Fruit fly (Drosophila melanogaster) whole organism, wandering third instar larva: ENCODE results near the gene mei-9.
"Not testable (repeated sequence)": the region's sequence is repeated elsewhere in the genome, so short reads cannot be mapped to it uniquely, and the experiment has no call there.

Experiments used
- Abd-B ChIP-seq: fragments of >200 bp; optimal IDR thresholded peaks from 2 replicates; lab custom pipeline; 2017; ENCODE audit warnings: missing biosample characterization, missing genetic modification characterization
- CG32264 ChIP-seq: fragments of 200-800 bp; sonication (Bioruptor generic); optimal IDR thresholded peaks from 2 replicates; lab custom pipeline; 2016; ENCODE audit warnings: missing biosample characterization, missing genetic modification characterization
- CG9705 ChIP-seq: fragments of 200-800 bp; sonication (Bioruptor generic); optimal IDR thresholded peaks from 2 replicates; lab custom pipeline; 2018; ENCODE audit warnings: missing biosample characterization, mild to moderate bottlenecking, missing genetic modification characterization
- CrebA ChIP-seq: fragments of 200-800 bp; sonication (Bioruptor generic); optimal IDR thresholded peaks from 2 replicates; lab custom pipeline; 2016; ENCODE audit warnings: missing biosample characterization, mild to moderate bottlenecking, missing genetic modification characterization, borderline replicate concordance
- Dfd ChIP-seq: fragments of >200 bp; optimal IDR thresholded peaks from 2 replicates; lab custom pipeline; 2017; ENCODE audit warnings: missing biosample characterization, missing genetic modification characterization
- Dif ChIP-seq: fragments of 200-275, 200-300 bp; sonication (Bioruptor generic); optimal IDR thresholded peaks from 2 replicates; lab custom pipeline; 2018; ENCODE audit warnings: missing biosample characterization, missing genetic modification characterization; ENCODE audit not compliant: partially characterized antibody
- HLH106 ChIP-seq: fragments of 200-800 bp; optimal IDR thresholded peaks from 3 replicates; lab custom pipeline; 2019; ENCODE audit warnings: missing biosample characterization, mild to moderate bottlenecking, missing genetic modification characterization, moderate library complexity
- Hnf4 ChIP-seq: fragments of 200-800 bp; sonication (Bioruptor generic); optimal IDR thresholded peaks from 2 replicates; lab custom pipeline; 2016; ENCODE audit warnings: missing biosample characterization, mild to moderate bottlenecking, missing genetic modification characterization
- Hr78 ChIP-seq: fragments of >200 bp; optimal IDR thresholded peaks from 2 replicates; lab custom pipeline; 2017; ENCODE audit warnings: missing biosample characterization, missing genetic modification characterization
- Hr83 ChIP-seq: fragments of 200-300 bp; sonication (Bioruptor generic); optimal IDR thresholded peaks from 2 replicates; lab custom pipeline; 2016; ENCODE audit warnings: missing biosample characterization, mild to moderate bottlenecking, missing genetic modification characterization, moderate library complexity; ENCODE audit not compliant: poor library complexity, severe bottlenecking
- Jra ChIP-seq: sonication (Bioruptor generic); optimal IDR thresholded peaks from 2 replicates; lab custom pipeline; 2016; ENCODE audit warnings: missing biosample characterization, missing genetic modification characterization
- Mio ChIP-seq: sonication (Bioruptor generic); optimal IDR thresholded peaks from 2 replicates; lab custom pipeline; 2016; ENCODE audit warnings: missing biosample characterization, missing genetic modification characterization
- Myc ChIP-seq: fragments of >200 bp; optimal IDR thresholded peaks from 2 replicates; lab custom pipeline; 2017
- N ChIP-seq: fragments of >200 bp; optimal IDR thresholded peaks from 2 replicates; lab custom pipeline; 2018; ENCODE audit warnings: missing biosample characterization, missing external identifiers, missing genetic modification characterization
- Rel ChIP-seq, 2 experiments: fragments of 200-800 bp; sonication (Bioruptor generic) in 1 of 2; optimal IDR thresholded peaks; 2 replicates in 1 of 2; 3 replicates in 1 of 2; lab custom pipeline; 2016 to 2019; ENCODE audit warnings: mild to moderate bottlenecking in 2 of 2, missing biosample characterization in 2 of 2, missing genetic modification characterization in 2 of 2, moderate library complexity in 1 of 2
- Sp1 ChIP-seq: fragments of 200-800 bp; sonication (Bioruptor generic); optimal IDR thresholded peaks from 3 replicates; lab custom pipeline; 2019; ENCODE audit warnings: missing biosample characterization, mild to moderate bottlenecking, missing genetic modification characterization, moderate library complexity
- Vsx2 ChIP-seq: fragments of 200-300, 225-300 bp; sonication (Bioruptor generic); optimal IDR thresholded peaks from 2 replicates; lab custom pipeline; 2018; ENCODE audit warnings: missing biosample characterization, missing genetic modification characterization; ENCODE audit not compliant: partially characterized antibody
- brk ChIP-seq: fragments of 200-800 bp; sonication (Bioruptor generic); optimal IDR thresholded peaks from 2 replicates; lab custom pipeline; 2016; ENCODE audit warnings: missing biosample characterization, mild to moderate bottlenecking, missing genetic modification characterization
- dl ChIP-seq, 2 experiments: fragments of 175-275, 200-275 bp in 1 of 2; fragments of 200-275 bp in 1 of 2; sonication (Bioruptor generic); optimal IDR thresholded peaks; lab custom pipeline; 2018; ENCODE audit warnings: mild to moderate bottlenecking in 2 of 2, missing biosample characterization in 2 of 2, missing genetic modification characterization in 2 of 2, moderate library complexity in 2 of 2; ENCODE audit not compliant: partially characterized antibody in 2 of 2, insufficient read depth in 1 of 2
- dmrt93B ChIP-seq: fragments of 200-800 bp; sonication (Bioruptor generic); optimal IDR thresholded peaks from 2 replicates; lab custom pipeline; 2018; ENCODE audit warnings: missing biosample characterization, mild to moderate bottlenecking, missing genetic modification characterization
- dsf ChIP-seq: sonication (Bioruptor generic); optimal IDR thresholded peaks from 2 replicates; lab custom pipeline; 2016; ENCODE audit warnings: missing biosample characterization, missing genetic modification characterization, borderline replicate concordance
- ey ChIP-seq: fragments of 200-800 bp; sonication (Bioruptor generic); optimal IDR thresholded peaks from 2 replicates; lab custom pipeline; 2016; ENCODE audit warnings: missing biosample characterization, missing genetic modification characterization
- foxo ChIP-seq, 2 experiments: fragments of 200-800 bp; sonication (Bioruptor generic); optimal IDR thresholded peaks; 2 replicates in 1 of 2; 3 replicates in 1 of 2; lab custom pipeline; 2016 to 2017; ENCODE audit warnings: missing biosample characterization in 2 of 2, missing genetic modification characterization in 2 of 2
- fru ChIP-seq: fragments of 200-800 bp; sonication (Bioruptor generic); optimal IDR thresholded peaks from 3 replicates; lab custom pipeline; 2016; ENCODE audit warnings: missing biosample characterization, mild to moderate bottlenecking, missing genetic modification characterization
- h ChIP-seq: fragments of 200-800 bp; sonication (Bioruptor generic); optimal IDR thresholded peaks from 3 replicates; lab custom pipeline; 2016; ENCODE audit warnings: missing biosample characterization, mild to moderate bottlenecking, missing genetic modification characterization
- lola ChIP-seq: fragments of >200 bp; optimal IDR thresholded peaks from 2 replicates; lab custom pipeline; 2017; ENCODE audit warnings: missing biosample characterization, missing genetic modification characterization
- psq ChIP-seq: fragments of 200-800 bp; sonication (Bioruptor generic); optimal IDR thresholded peaks from 3 replicates; lab custom pipeline; 2017; ENCODE audit warnings: missing biosample characterization, mild to moderate bottlenecking, missing genetic modification characterization, moderate library complexity
- sage ChIP-seq: fragments of 200-800 bp; sonication (Bioruptor generic); optimal IDR thresholded peaks from 2 replicates; lab custom pipeline; 2016; ENCODE audit warnings: missing biosample characterization, mild to moderate bottlenecking, missing genetic modification characterization
- tai ChIP-seq: sonication (Bioruptor generic); optimal IDR thresholded peaks from 2 replicates; lab custom pipeline; 2016; ENCODE audit warnings: missing biosample characterization, missing genetic modification characterization
- usp ChIP-seq: fragments of >200 bp; optimal IDR thresholded peaks from 2 replicates; lab custom pipeline; 2017; ENCODE audit warnings: missing biosample characterization, missing genetic modification characterization
- woc ChIP-seq: sonication (Bioruptor generic); optimal IDR thresholded peaks from 2 replicates; lab custom pipeline; 2016; ENCODE audit warnings: missing biosample characterization, mild to moderate bottlenecking, missing genetic modification characterization

The mei-9 gene

dm6 chrX:4318701-4319100 is at the start of gene mei-9:
Gene mei-9 (minus strand): TSS chrX:4318801.
- TF ChIP-seq Abd-B (GFP tag; lab: Kevin White, UChicago); N; sage: not testable (repeated sequence)

- TF ChIP-seq ey (GFP tag; lab: Kevin White, UChicago) (no peak), usp (GFP tag; lab: Kevin White, UChicago) (no peak), Myc (peak; percentile 74), Mio (no peak), woc (GFP tag; lab: Kevin White, UChicago) (no peak), Rel (GFP tag; optimal IDR thresholded peaks at IDR 0.05; lab: Kevin White, UChicago) (no peak), Rel (tag; optimal IDR thresholded peaks at IDR 0.05; lab: Kevin White, UChicago) (peak; percentile 41), h (GFP tag; lab: Kevin White, UChicago) (no peak), Dif (no peak), CG32264 (GFP tag; lab: Kevin White, UChicago) (no peak), dsf (GFP tag; lab: Kevin White, UChicago) (no peak), lola (GFP tag; lab: Kevin White, UChicago) (no peak), Hr83 (GFP tag; lab: Kevin White, UChicago) (no peak), foxo (GFP tag; optimal IDR thresholded peaks at IDR 0.05; lab: Kevin White, UChicago) (no peak), Vsx2 (GFP tag; lab: Kevin White, UChicago) (peak; percentile 83), HLH106 (tag; lab: Kevin White, UChicago) (peak; percentile 21), brk (GFP tag; lab: Kevin White, UChicago) (no peak), Jra (GFP tag; lab: Kevin White, UChicago) (no peak), CrebA (no peak), Hnf4 (no peak)
Measured at dm6 chrX:4366196-4366595, 47.6 kb upstream of the mei-9 start, which contains the start of gene CG3626. Gene CG3626 (plus strand): TSS chrX:4366417.

dm6 chrX:4358515-4358914 is 39.9 kb upstream of the mei-9 start:
- TF ChIP-seq Dfd (peak; percentile 94), CrebA (no peak), dmrt93B (no peak), Hr83 (GFP tag; lab: Kevin White, UChicago) (no peak), Mio (no peak), Sp1 (GFP tag; lab: Kevin White, UChicago) (no peak), N (no peak), h (GFP tag; lab: Kevin White, UChicago) (no peak)
- TF ChIP-seq, all 38 proteins: peak for 1

dm6 chrX:4329809-4330208 is 11.2 kb upstream of the mei-9 start:
- TF ChIP-seq Dif = no peak
- peak; percentile 3 for TF ChIP-seq fru (GFP tag; lab: Kevin White, UChicago)
- peak; percentile 7 for TF ChIP-seq h (GFP tag; lab: Kevin White, UChicago)
- no peak for TF ChIP-seq sage
- no peak for TF ChIP-seq usp (GFP tag; lab: Kevin White, UChicago)
- TF ChIP-seq Hr78 (GFP tag; lab: Kevin White, UChicago) = no peak
- TF ChIP-seq N = no peak
- no peak for TF ChIP-seq dsf (GFP tag; lab: Kevin White, UChicago)
- TF ChIP-seq CG9705 (GFP tag; lab: Kevin White, UChicago) = no peak

dm6 chrX:4329357-4329756 is 10.8 kb upstream of the mei-9 start, which contains the start of gene CG12693:
Gene CG12693 (minus strand): TSS chrX:4329457.
- TF ChIP-seq dmrt93B (no peak), Dfd (no peak), usp (GFP tag; lab: Kevin White, UChicago) (no peak), Hnf4 (no peak), psq (GFP tag; lab: Kevin White, UChicago) (no peak), tai (GFP tag; lab: Kevin White, UChicago) (no peak), sage (no peak), Sp1 (GFP tag; lab: Kevin White, UChicago) (no peak), Abd-B (GFP tag; lab: Kevin White, UChicago) (no peak), Jra (GFP tag; lab: Kevin White, UChicago) (no peak), dl (GFP tag; optimal IDR thresholded peaks at IDR 0.05; lab: Kevin White, UChicago; ENCODE audit: insufficient read depth in 1 of 2, partially characterized antibody in 2 of 2) (no peak), h (GFP tag; lab: Kevin White, UChicago) (no peak), CrebA (no peak), Vsx2 (GFP tag; lab: Kevin White, UChicago) (no peak), dsf (GFP tag; lab: Kevin White, UChicago) (no peak)
